Fruit fly (Drosophila melanogaster): ENCODE results near the gene BG642167.

dm6 chr3R:25777098-25777497 lies 29.1 kb upstream of the BG642167 start, which contains the start of gene CG17195:
- TF ChIP-seq CG6854 (GFP tag; optimal IDR thresholded peaks at IDR 0.05) (no peak), dsx (GFP tag; optimal IDR thresholded peaks at IDR 0.05; ENCODE audit: poor library complexity, severe bottlenecking) (no peak), Sox102F (GFP tag; optimal IDR thresholded peaks at IDR 0.05) (no peak), acj6 (GFP tag; optimal IDR thresholded peaks at IDR 0.05) (no peak), CG6792 (GFP tag; optimal IDR thresholded peaks at IDR 0.05) (no peak), net (GFP tag; optimal IDR thresholded peaks at IDR 0.05) (no peak), CG11762 (GFP tag; optimal IDR thresholded peaks at IDR 0.05; ENCODE audit: insufficient read depth) (no peak)

Data from whole organism, prepupa.